Worm (Caenorhabditis elegans): Measurements from ENCODE around the gene F17E9.4.

DNA sequence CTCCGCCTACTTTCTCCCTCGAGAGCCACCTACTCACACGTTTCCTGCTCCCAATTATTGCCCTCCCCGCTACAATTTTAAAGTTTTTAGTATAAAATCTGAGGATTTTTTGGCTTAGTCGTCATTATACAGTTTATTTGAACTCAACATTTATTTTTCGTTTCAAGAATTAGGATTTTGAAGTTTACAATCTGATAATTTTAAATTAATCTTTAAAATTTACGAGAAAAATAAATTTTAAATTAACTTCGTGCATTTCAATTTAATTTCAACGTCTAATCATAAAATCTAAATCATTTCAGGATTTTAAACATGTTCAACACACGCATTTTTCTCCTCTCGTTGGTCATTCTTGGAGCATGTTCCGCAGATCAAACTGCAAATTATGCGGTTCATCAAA is 19.3 kb upstream of the F17E9.4 start, which contains the start of gene F35H10.2:
- no peak for TF ChIP-seq him-1 (tag; optimal IDR thresholded peaks at IDR 0.05)
- TF ChIP-seq W03F9.2 (tag; optimal IDR thresholded peaks at IDR 0.05): no peak
- TF ChIP-seq dao-5 (tag; optimal IDR thresholded peaks at IDR 0.05): no peak
